Worm (Caenorhabditis elegans): Measurements from ENCODE around the gene decr-1.2.
A peak's percentile ranks its signal among the peaks of the same experiment; 100 is the strongest.

DNA sequence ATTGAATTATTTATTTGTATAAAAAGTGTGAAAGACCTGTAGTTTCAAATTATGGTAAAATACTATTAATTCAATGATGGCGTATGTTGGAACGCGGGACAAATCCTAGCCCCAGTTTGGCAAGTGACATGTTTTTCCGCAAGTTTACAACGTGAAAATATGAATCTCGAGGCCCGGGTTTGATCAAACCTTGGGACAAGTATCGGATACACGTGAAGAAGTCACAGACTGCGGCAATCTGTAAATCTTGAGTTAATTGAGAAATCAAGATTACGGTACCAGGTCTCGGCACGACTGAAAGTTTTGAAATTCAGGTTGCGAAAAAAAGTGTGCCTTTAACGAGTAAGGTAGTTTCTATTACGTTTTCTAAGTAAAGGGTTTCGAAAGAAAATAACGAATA, 37.6 kb downstream of the decr-1.2 start:
- no peak for TF ChIP-seq pqm-1 (tag; optimal IDR thresholded peaks at IDR 0.05)
- TF ChIP-seq duxl-1 (tag; optimal IDR thresholded peaks at IDR 0.05; ENCODE audit: poor library complexity), result no peak
- TF ChIP-seq lsy-2 (tag; optimal IDR thresholded peaks at IDR 0.05), result no peak
- no peak for TF ChIP-seq mdt-29 (GFP tag; IDR thresholded peaks at IDR 0.05)
- no peak for TF ChIP-seq Y75B8A.6 (GFP tag; IDR thresholded peaks at IDR 0.05)
- TF ChIP-seq fkh-10 (GFP tag; optimal IDR thresholded peaks at IDR 0.05), result no peak
- TF ChIP-seq nhr-76 (tag; optimal IDR thresholded peaks at IDR 0.05), result no peak
- TF ChIP-seq ces-1 (GFP tag; optimal IDR thresholded peaks at IDR 0.05), result no peak
- no peak for TF ChIP-seq skn-1 (tag; optimal IDR thresholded peaks at IDR 0.05)
- TF ChIP-seq lin-15B (tag; optimal IDR thresholded peaks at IDR 0.05), result no peak
- TF ChIP-seq dmd-9 (GFP tag; IDR thresholded peaks at IDR 0.05), result no peak
- no peak for TF ChIP-seq unc-62 (GFP tag; optimal IDR thresholded peaks at IDR 0.05 in 1 of 2)
- TF ChIP-seq unc-62 (tag; optimal IDR thresholded peaks at IDR 0.05), result no peak
- peak; percentile 58 for TF ChIP-seq ama-1 (optimal IDR thresholded peaks at IDR 0.05)
